Fruit fly (Drosophila melanogaster) whole organism, embryonic: ENCODE data around the gene Grasp65.

Source experiments
- Abd-B ChIP-seq: fragments of 200-800 bp; sonication (Bioruptor generic); optimal IDR thresholded peaks from 2 replicates; lab custom pipeline; 2018; ENCODE audit warnings: missing biosample characterization, mild to moderate bottlenecking, missing genetic modification characterization, moderate library complexity
- Atf3 ChIP-seq: fragments of 200-800 bp; sonication (Bioruptor generic); optimal IDR thresholded peaks from 3 replicates; lab custom pipeline; 2016; ENCODE audit warnings: missing biosample characterization, missing genetic modification characterization
- CG10654 ChIP-seq: fragments of 200-800 bp; sonication (Bioruptor generic); optimal IDR thresholded peaks from 2 replicates; lab custom pipeline; 2016; ENCODE audit warnings: missing biosample characterization, missing genetic modification characterization
- CG10979 ChIP-seq: fragments of 200-800 bp; sonication (Bioruptor generic); optimal IDR thresholded peaks from 2 replicates; lab custom pipeline; 2018; ENCODE audit warnings: missing biosample characterization, mild to moderate bottlenecking, missing genetic modification characterization, moderate library complexity
- CG11085 ChIP-seq: fragments of 200-800 bp; sonication (Bioruptor generic); IDR thresholded peaks from 2 replicates; pipeline ENCODE4 v1.3.6; 2022; ENCODE audit warnings: missing biosample characterization, missing genetic modification characterization
- CG11696 ChIP-seq: fragments of 200-800 bp; sonication (Bioruptor generic); IDR thresholded peaks from 2 replicates; pipeline ENCODE4 v1.3.6; 2022; ENCODE audit warnings: missing biosample characterization, missing genetic modification characterization
- CG12155 ChIP-seq: fragments of 200-800 bp; sonication (Bioruptor generic); optimal IDR thresholded peaks from 3 replicates; lab custom pipeline; 2016; ENCODE audit warnings: missing biosample characterization, missing genetic modification characterization
- CG13624 ChIP-seq: fragments of 200-800 bp; sonication (Bioruptor generic); optimal IDR thresholded peaks from 2 replicates; lab custom pipeline; 2016; ENCODE audit warnings: missing biosample characterization, missing genetic modification characterization
- CG13775 ChIP-seq: fragments of 200-800 bp; sonication (Bioruptor generic); optimal IDR thresholded peaks from 3 replicates; lab custom pipeline; 2017; ENCODE audit warnings: missing biosample characterization, mild to moderate bottlenecking, missing genetic modification characterization
- CG15073 ChIP-seq: fragments of 200-800 bp; sonication (Bioruptor generic); optimal IDR thresholded peaks from 2 replicates; lab custom pipeline; 2016; ENCODE audit warnings: missing biosample characterization, missing genetic modification characterization
- CG1529 ChIP-seq: fragments of 200-800 bp; sonication (Bioruptor generic); optimal IDR thresholded peaks from 3 replicates; lab custom pipeline; 2018; ENCODE audit warnings: missing biosample characterization, missing genetic modification characterization
- CG1647 ChIP-seq: fragments of 200-800 bp; sonication (Bioruptor generic); optimal IDR thresholded peaks from 3 replicates; lab custom pipeline; 2016; ENCODE audit warnings: missing biosample characterization, missing genetic modification characterization
- CG17361 ChIP-seq: fragments of 200-800 bp; sonication (Bioruptor generic); IDR thresholded peaks from 3 replicates; pipeline ENCODE4 v1.3.6; 2022; ENCODE audit warnings: missing biosample characterization, missing genetic modification characterization
- CG2120 ChIP-seq: fragments of 200-800 bp; sonication (Bioruptor generic); optimal IDR thresholded peaks from 3 replicates; lab custom pipeline; 2016; ENCODE audit warnings: missing biosample characterization, missing genetic modification characterization
- CG31365 ChIP-seq: fragments of 200-800 bp; sonication (Bioruptor generic); optimal IDR thresholded peaks from 2 replicates; lab custom pipeline; 2018; ENCODE audit warnings: missing biosample characterization, mild to moderate bottlenecking, missing genetic modification characterization
- CG33213 ChIP-seq: fragments of 200-800 bp; sonication (Bioruptor generic); optimal IDR thresholded peaks from 3 replicates; lab custom pipeline; 2016; ENCODE audit warnings: missing biosample characterization, missing genetic modification characterization
- CG3726 ChIP-seq: fragments of 200-800 bp; sonication (Bioruptor generic); IDR thresholded peaks from 3 replicates; pipeline ENCODE4, ENCODE4 v1.3.6; 2022; ENCODE audit warnings: missing biosample characterization, missing genetic modification characterization
- CG6765 ChIP-seq: fragments of 200-800 bp; sonication (Bioruptor generic); optimal IDR thresholded peaks from 3 replicates; lab custom pipeline; 2017; ENCODE audit warnings: missing biosample characterization, mild to moderate bottlenecking, missing genetic modification characterization
- CG7372 ChIP-seq: fragments of 200-800 bp; sonication (Bioruptor generic); IDR thresholded peaks from 2 replicates; pipeline ENCODE4 v1.3.6; 2022; ENCODE audit warnings: missing biosample characterization, missing genetic modification characterization
- CG9609 ChIP-seq: fragments of 200-800 bp; sonication (Bioruptor generic); optimal IDR thresholded peaks from 3 replicates; lab custom pipeline; 2016; ENCODE audit warnings: missing biosample characterization, missing genetic modification characterization
- CHES-1-like ChIP-seq: fragments of 200-800 bp; sonication (Bioruptor generic); optimal IDR thresholded peaks from 2 replicates; lab custom pipeline; 2016; ENCODE audit warnings: missing biosample characterization, missing genetic modification characterization
- D ChIP-seq, 2 experiments: fragments of 200-800 bp in 1 of 2; fragments of >200 bp in 1 of 2; sonication (Bioruptor generic) in 1 of 2; optimal IDR thresholded peaks; 2 replicates in 1 of 2; 3 replicates in 1 of 2; lab custom pipeline; 2017; ENCODE audit warnings: mild to moderate bottlenecking in 1 of 2, missing biosample characterization in 1 of 2, missing genetic modification characterization in 1 of 2, missing genetic modification reagents in 1 of 2
- Dll ChIP-seq: fragments of 200-800 bp; sonication (Bioruptor generic); IDR thresholded peaks from 4 replicates; pipeline ENCODE4 v1.3.6; 2022; ENCODE audit warnings: missing biosample characterization, missing genetic modification characterization; ENCODE audit not compliant: partially characterized antibody
- HLH4C ChIP-seq: fragments of 200-800 bp; sonication (Bioruptor generic); IDR thresholded peaks from 3 replicates; pipeline ENCODE4 v1.3.6; 2022; ENCODE audit warnings: missing biosample characterization, missing genetic modification characterization; ENCODE audit not compliant: partially characterized antibody
- HmgD ChIP-seq: fragments of 200-800 bp; sonication (Bioruptor generic); optimal IDR thresholded peaks from 3 replicates; lab custom pipeline; 2016; ENCODE audit warnings: missing biosample characterization, missing genetic modification characterization
- Jarid2 ChIP-seq: fragments of 200-800 bp; sonication (Bioruptor generic); optimal IDR thresholded peaks from 3 replicates; lab custom pipeline; 2017; ENCODE audit warnings: mild to moderate bottlenecking, missing biosample characterization, missing genetic modification reagents, missing genetic modification characterization
- MTF-1 ChIP-seq: fragments of 200-800 bp; sonication (Bioruptor generic); optimal IDR thresholded peaks from 2 replicates; lab custom pipeline; 2018; ENCODE audit warnings: missing biosample characterization, mild to moderate bottlenecking, missing genetic modification characterization, borderline replicate concordance
- Sox102F ChIP-seq: fragments of 200-800 bp; sonication (Bioruptor generic); optimal IDR thresholded peaks from 2 replicates; lab custom pipeline; 2018; ENCODE audit warnings: missing biosample characterization, mild to moderate bottlenecking, missing genetic modification characterization, moderate library complexity
- ab ChIP-seq: fragments of 200-800 bp; sonication (Bioruptor generic); optimal IDR thresholded peaks from 2 replicates; lab custom pipeline; 2016; ENCODE audit warnings: missing biosample characterization, missing genetic modification characterization
- amos ChIP-seq: fragments of 200-800 bp; sonication (Bioruptor generic); IDR thresholded peaks from 2 replicates; pipeline ENCODE4 v1.3.6; 2022; ENCODE audit warnings: missing biosample characterization, missing genetic modification characterization; ENCODE audit not compliant: partially characterized antibody
- aop ChIP-seq: fragments of 200-800 bp; sonication (Bioruptor generic); IDR thresholded peaks from 2 replicates; pipeline ENCODE4 v1.3.6; 2022; ENCODE audit warnings: missing biosample characterization, missing genetic modification characterization
- btn ChIP-seq: fragments of 200-800 bp; sonication (Bioruptor generic); optimal IDR thresholded peaks from 2 replicates; lab custom pipeline; 2016; ENCODE audit warnings: missing biosample characterization, missing genetic modification characterization
- chinmo ChIP-seq: fragments of 200-800 bp; sonication (Bioruptor generic); IDR thresholded peaks from 4 replicates; pipeline ENCODE4 v1.3.6; 2022; ENCODE audit warnings: missing biosample characterization, missing genetic modification characterization; ENCODE audit not compliant: partially characterized antibody
- corto ChIP-seq: fragments of 200-800 bp; sonication (Bioruptor generic); optimal IDR thresholded peaks from 2 replicates; lab custom pipeline; 2016; ENCODE audit warnings: missing biosample characterization, mild to moderate bottlenecking, missing genetic modification characterization, moderate library complexity
- croc ChIP-seq: fragments of 200-800 bp; sonication (Bioruptor generic); conservative IDR thresholded peaks from 3 replicates; pipeline ENCODE4 v1.3.6; 2022; ENCODE audit warnings: missing biosample characterization, missing genetic modification characterization
- dm ChIP-seq: fragments of 200-800 bp; sonication (Bioruptor generic); optimal IDR thresholded peaks from 3 replicates; lab custom pipeline; 2016; ENCODE audit warnings: missing biosample characterization, missing genetic modification characterization
- esg ChIP-seq: fragments of 200-800 bp; sonication (Bioruptor generic); conservative IDR thresholded peaks from 2 replicates; pipeline ENCODE4 v1.3.6; 2022; ENCODE audit warnings: missing biosample characterization, missing genetic modification characterization
- fd64A ChIP-seq: fragments of 200-800 bp; sonication (Bioruptor generic); optimal IDR thresholded peaks from 3 replicates; lab custom pipeline; 2018; ENCODE audit warnings: missing biosample characterization, mild to moderate bottlenecking, missing genetic modification characterization
- ham ChIP-seq: fragments of 200-800 bp; sonication (Bioruptor generic); IDR thresholded peaks from 2 replicates; pipeline ENCODE4 v1.3.6; 2022; ENCODE audit warnings: missing biosample characterization, missing genetic modification characterization
- lbe ChIP-seq: fragments of 200-800 bp; sonication (Bioruptor generic); optimal IDR thresholded peaks from 2 replicates; lab custom pipeline; 2016; ENCODE audit warnings: missing biosample characterization, mild to moderate bottlenecking, missing genetic modification characterization
- nerfin-2 ChIP-seq: fragments of 200-800 bp; sonication (Bioruptor generic); IDR thresholded peaks from 2 replicates; pipeline ENCODE4 v1.3.6; 2022; ENCODE audit warnings: missing biosample characterization, missing genetic modification characterization; ENCODE audit not compliant: partially characterized antibody
- org-1 ChIP-seq: fragments of 200-800 bp; sonication (Bioruptor generic); optimal IDR thresholded peaks from 2 replicates; lab custom pipeline; 2017; ENCODE audit warnings: missing biosample characterization, missing genetic modification characterization
- ro ChIP-seq: fragments of 200-800 bp; sonication (Bioruptor generic); IDR thresholded peaks from 2 replicates; pipeline ENCODE4 v1.3.6; 2022; ENCODE audit warnings: missing biosample characterization, missing genetic modification characterization
- schlank ChIP-seq: fragments of 200-800 bp; sonication (Bioruptor generic); optimal IDR thresholded peaks from 2 replicates; lab custom pipeline; 2018; ENCODE audit warnings: missing biosample characterization, mild to moderate bottlenecking, missing genetic modification characterization
- tll ChIP-seq, 2 experiments: fragments of 200-800 bp in 1 of 2; fragments of >200 bp in 1 of 2; sonication (Bioruptor generic) in 1 of 2; optimal IDR thresholded peaks; 2 replicates each; lab custom pipeline; 2017 to 2019; ENCODE audit warnings: missing biosample characterization in 2 of 2, missing genetic modification characterization in 2 of 2, mild to moderate bottlenecking in 1 of 2, moderate library complexity in 1 of 2
- trh ChIP-seq: fragments of 200-800 bp; sonication (Bioruptor generic); optimal IDR thresholded peaks from 2 replicates; lab custom pipeline; 2016; ENCODE audit warnings: missing biosample characterization, missing genetic modification characterization
- ttk ChIP-seq: fragments of 200-800 bp; sonication (Bioruptor generic); IDR thresholded peaks from 2 replicates; pipeline ENCODE4 v2.1.2; 2022; ENCODE audit warnings: missing biosample characterization, missing genetic modification characterization
- usp ChIP-seq: fragments of >200 bp; optimal IDR thresholded peaks from 2 replicates; lab custom pipeline; 2017; ENCODE audit warnings: missing biosample characterization, missing genetic modification characterization
- yki ChIP-seq: fragments of >200 bp; optimal IDR thresholded peaks from 3 replicates; lab custom pipeline; 2018
- zen ChIP-seq: fragments of 200-800 bp; sonication (Bioruptor generic); optimal IDR thresholded peaks from 3 replicates; lab custom pipeline; 2018; ENCODE audit warnings: missing biosample characterization, mild to moderate bottlenecking, missing genetic modification characterization, moderate library complexity
- zf30C ChIP-seq: fragments of 200-800 bp; sonication (Bioruptor generic); optimal IDR thresholded peaks from 3 replicates; lab custom pipeline; 2018; ENCODE audit warnings: missing biosample characterization, mild to moderate bottlenecking, missing genetic modification characterization

The Grasp65 gene

DNA sequence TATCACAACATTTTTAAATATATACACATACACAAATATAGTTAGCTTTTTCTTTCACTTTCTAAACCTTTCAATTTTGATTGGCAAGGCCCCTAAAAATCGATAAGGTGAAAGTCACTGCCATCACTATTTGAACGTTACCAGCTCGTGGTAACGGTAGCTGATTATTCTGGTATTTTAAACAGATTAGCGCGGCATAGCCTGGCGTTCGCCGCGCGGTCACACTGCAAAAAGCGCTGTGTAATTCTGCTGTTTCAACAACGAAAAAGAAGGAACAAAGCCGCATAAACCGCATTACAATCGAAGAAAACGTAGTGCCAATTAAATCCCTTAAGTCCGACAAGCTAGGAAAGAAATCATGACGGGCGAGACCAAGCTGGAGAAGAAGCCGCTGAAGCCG is 9.9 kb upstream of the Grasp65 start, which contains the start of gene Rpn1 (continued):
- TF ChIP-seq CG1529 (GFP tag; lab: Kevin White, UChicago) (no peak), Atf3 (GFP tag; lab: Kevin White, UChicago) (no peak), Sox102F (no peak), Abd-B (GFP tag; lab: Kevin White, UChicago) (no peak), nerfin-2 (GFP tag; lab: Robert Waterston, UW) (peak; percentile 60), tll (GFP tag; optimal IDR thresholded peaks at IDR 0.05; lab: Kevin White, UChicago) (no peak), aop (GFP tag; lab: Robert Waterston, UW) (no peak), CG10654 (no peak), fd64A (GFP tag; lab: Kevin White, UChicago) (no peak), ham (no peak), lbe (GFP tag; lab: Kevin White, UChicago) (no peak), org-1 (GFP tag; lab: Kevin White, UChicago) (no peak), zf30C (no peak), CG11085 (no peak), D (optimal IDR thresholded peaks at IDR 0.05; lab: Kevin White, UChicago) (no peak), D (GFP tag; optimal IDR thresholded peaks at IDR 0.05; lab: Kevin White, UChicago) (no peak), CG7372 (no peak), CG6765 (no peak), HmgD (GFP tag; lab: Kevin White, UChicago) (peak; percentile 67), Dll (0 out of 4 replicates have a peak, but pooled peaks have one; percentile 51), CG15073 (no peak), ro (GFP tag; lab: Robert Waterston, UW) (no peak), esg (no peak), CHES-1-like (GFP tag; lab: Kevin White, UChicago) (peak; percentile 4), yki (no peak), btn (GFP tag; lab: Kevin White, UChicago) (no peak), CG3726 (GFP tag; lab: Robert Waterston, UW) (no peak), CG1647 (GFP tag; lab: Kevin White, UChicago) (no peak), chinmo (GFP tag; lab: Robert Waterston, UW) (no peak), CG33213 (GFP tag; lab: Kevin White, UChicago) (peak; percentile 37), zen (tag; lab: Kevin White, UChicago) (peak; percentile 36), schlank (tag; lab: Kevin White, UChicago) (no peak), ab (GFP tag; lab: Kevin White, UChicago) (no peak), croc (GFP tag; lab: Robert Waterston, UW) (no peak), trh (GFP tag; lab: Kevin White, UChicago) (no peak), CG9609 (GFP tag; lab: Kevin White, UChicago) (peak; percentile 30), CG10979 (no peak), corto (no peak), CG2120 (GFP tag; lab: Kevin White, UChicago) (peak; percentile 52), CG13775 (GFP tag; lab: Kevin White, UChicago) (peak; percentile 4), ttk (no peak), CG13624 (GFP tag; lab: Kevin White, UChicago) (peak; percentile 21), CG12155 (GFP tag; lab: Kevin White, UChicago) (peak; percentile 9), amos (GFP tag; lab: Robert Waterston, UW) (peak; percentile 57; the same call in 1 of the 2 replicates), CG11696 (no peak), HLH4C (peak; percentile 58; the same call in 1 of the 3 replicates), CG17361 (GFP tag; lab: Robert Waterston, UW) (no peak), usp (GFP tag; lab: Kevin White, UChicago) (no peak), CG31365 (tag; lab: Kevin White, UChicago) (no peak), dm (GFP tag; lab: Kevin White, UChicago) (peak; percentile 52), Jarid2 (no peak), MTF-1 (GFP tag; lab: Kevin White, UChicago) (no peak)
